Fruit fly (Drosophila melanogaster): Measurements from ENCODE around the gene CG46306.

The CG46306 gene

DNA sequence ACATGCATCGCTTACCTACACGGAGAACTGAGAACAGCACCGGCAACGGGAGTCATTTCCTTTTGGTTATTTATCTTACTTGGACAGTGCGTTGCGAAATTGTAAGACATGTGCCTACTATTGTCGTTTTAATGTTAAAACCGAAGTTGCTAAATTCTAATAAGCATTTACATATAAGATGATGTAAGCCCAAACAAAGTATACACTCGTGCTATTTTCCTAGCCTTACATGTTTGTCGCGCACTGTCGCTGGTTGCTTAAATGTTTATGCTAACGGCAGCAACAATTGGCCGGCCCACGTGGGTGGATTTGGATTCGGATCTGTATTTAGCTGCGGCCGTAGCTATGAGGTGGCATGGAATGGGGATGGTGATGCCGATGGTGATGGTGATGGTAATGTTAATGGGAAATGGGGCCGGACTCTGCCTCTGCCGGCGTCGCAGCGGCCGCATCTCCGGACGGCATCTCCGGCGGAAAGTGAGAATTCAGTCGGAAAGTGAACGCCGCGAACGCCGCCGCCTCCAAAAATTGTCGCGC is 24.0 kb downstream of the CG46306 start, which contains the start of gene CG4829 (continued):
- TF ChIP-seq dmrt99B (tag; optimal IDR thresholded peaks at IDR 0.05) (peak; percentile 94), ab (GFP tag; optimal IDR thresholded peaks at IDR 0.05) (peak; percentile 73), NFAT (GFP tag; IDR thresholded peaks at IDR 0.05) (peak; percentile 72; the same call in 1 of the 2 replicates), Eip74EF (GFP tag; optimal IDR thresholded peaks at IDR 0.05) (peak in 1 of 2 experiments; percentile 85), CG31388 (GFP tag; optimal IDR thresholded peaks at IDR 0.05) (peak; percentile 44), MBD-R2 (GFP tag; IDR thresholded peaks at IDR 0.05) (peak; percentile 68), CG15011 (GFP tag; optimal IDR thresholded peaks at IDR 0.05) (peak; percentile 76), CG4617 (GFP tag; optimal IDR thresholded peaks at IDR 0.05; ENCODE audit: borderline replicate concordance) (peak; percentile 33), sens (GFP tag) (peak; percentile 97), CG10959 (GFP tag; IDR thresholded peaks at IDR 0.05) (peak; percentile 78), CG13424 (tag; optimal IDR thresholded peaks at IDR 0.05) (peak; percentile 92), CG15601 (tag; optimal IDR thresholded peaks at IDR 0.05) (peak; percentile 79), sima (GFP tag; optimal IDR thresholded peaks at IDR 0.05) (peak; percentile 68), gro (GFP tag; optimal IDR thresholded peaks at IDR 0.05) (peak; percentile 85), tin (GFP tag; optimal IDR thresholded peaks at IDR 0.05) (peak; percentile 88), shn (GFP tag; optimal IDR thresholded peaks at IDR 0.05) (peak; percentile 66), CG1832 (GFP tag; optimal IDR thresholded peaks at IDR 0.05) (no peak), ATbp (GFP tag; optimal IDR thresholded peaks at IDR 0.05) (peak; percentile 90), Lim3 (GFP tag; IDR thresholded peaks at IDR 0.05) (peak; percentile 60), CG10654 (GFP tag; optimal IDR thresholded peaks at IDR 0.05) (peak; percentile 82), CkIIα-i1 (GFP tag; IDR thresholded peaks at IDR 0.05) (no peak), sna (GFP tag; IDR thresholded peaks at IDR 0.05; ENCODE audit: partially characterized antibody) (no peak), pum (GFP tag; optimal IDR thresholded peaks at IDR 0.05) (peak; percentile 83), Hmr (GFP tag; optimal IDR thresholded peaks at IDR 0.05) (peak; percentile 83), CG10321 (GFP tag; IDR thresholded peaks at IDR 0.05) (peak; percentile 15; the same call in 1 of the 2 replicates), HLH4C (GFP tag; IDR thresholded peaks at IDR 0.05; ENCODE audit: partially characterized antibody) (no peak), CG8089 (GFP tag; optimal IDR thresholded peaks at IDR 0.05) (peak; percentile 84), Dek (tag; optimal IDR thresholded peaks at IDR 0.05) (peak; percentile 86), E2f1 (GFP tag; IDR thresholded peaks at IDR 0.05) (peak; percentile 85), CG2199 (GFP tag; IDR thresholded peaks at IDR 0.05) (peak; percentile 84), en (GFP tag; optimal IDR thresholded peaks at IDR 0.05) (peak; percentile 80), Camta (GFP tag; optimal IDR thresholded peaks at IDR 0.05) (peak; percentile 70), Rx (GFP tag; IDR thresholded peaks at IDR 0.05) (peak; percentile 77), CG5245 (GFP tag; optimal IDR thresholded peaks at IDR 0.05) (peak; percentile 86), HmgZ (tag; optimal IDR thresholded peaks at IDR 0.05) (peak; percentile 88), HmgD (GFP tag; optimal IDR thresholded peaks at IDR 0.05) (peak; percentile 19), kay (GFP tag; optimal IDR thresholded peaks at IDR 0.05) (peak; percentile 74), Sox102F (GFP tag; optimal IDR thresholded peaks at IDR 0.05) (peak; percentile 93), CrebB (tag; optimal IDR thresholded peaks at IDR 0.05) (peak; percentile 86), CG1233 (GFP tag; optimal IDR thresholded peaks at IDR 0.05) (peak; percentile 85), CG32532 (GFP tag; IDR thresholded peaks at IDR 0.05) (peak; percentile 84), CG33557 (GFP tag; optimal IDR thresholded peaks at IDR 0.05) (peak; percentile 52), Hey (tag; optimal IDR thresholded peaks at IDR 0.05) (peak; percentile 66), pan (optimal IDR thresholded peaks at IDR 0.05) (no peak), pan (GFP tag; optimal IDR thresholded peaks at IDR 0.05 in 1 of 2, IDR thresholded peaks at IDR 0.05 in 1 of 2) (peak in 1 of 2 experiments; percentile 88), CG6175 (GFP tag; IDR thresholded peaks at IDR 0.05) (peak; percentile 73; the same call in 2 of the 3 replicates), CG16815 (GFP tag; optimal IDR thresholded peaks at IDR 0.05) (peak; percentile 63), CG7271 (tag; optimal IDR thresholded peaks at IDR 0.05) (peak; percentile 20), CG10209 (GFP tag; optimal IDR thresholded peaks at IDR 0.05) (peak; percentile 89), Aef1 (GFP tag; IDR thresholded peaks at IDR 0.05) (peak; percentile 86)

Measured in whole organism, embryonic.